Fruit fly (Drosophila melanogaster) whole organism, wandering third instar larva: ENCODE measurements around the gene CG15382.

Source experiments
- Abd-B ChIP-seq: fragments of >200 bp; optimal IDR thresholded peaks from 2 replicates; lab custom pipeline; 2017; ENCODE audit warnings: missing biosample characterization, missing genetic modification characterization
- Dfd ChIP-seq: fragments of >200 bp; optimal IDR thresholded peaks from 2 replicates; lab custom pipeline; 2017; ENCODE audit warnings: missing biosample characterization, missing genetic modification characterization
- Hnf4 ChIP-seq: fragments of 200-800 bp; sonication (Bioruptor generic); optimal IDR thresholded peaks from 2 replicates; lab custom pipeline; 2016; ENCODE audit warnings: missing biosample characterization, mild to moderate bottlenecking, missing genetic modification characterization
- Jra ChIP-seq: sonication (Bioruptor generic); optimal IDR thresholded peaks from 2 replicates; lab custom pipeline; 2016; ENCODE audit warnings: missing biosample characterization, missing genetic modification characterization
- dl ChIP-seq, 2 experiments: fragments of 175-275, 200-275 bp in 1 of 2; fragments of 200-275 bp in 1 of 2; sonication (Bioruptor generic); optimal IDR thresholded peaks; lab custom pipeline; 2018; ENCODE audit warnings: mild to moderate bottlenecking in 2 of 2, missing biosample characterization in 2 of 2, missing genetic modification characterization in 2 of 2, moderate library complexity in 2 of 2; ENCODE audit not compliant: partially characterized antibody in 2 of 2, insufficient read depth in 1 of 2
- psq ChIP-seq: fragments of 200-800 bp; sonication (Bioruptor generic); optimal IDR thresholded peaks from 3 replicates; lab custom pipeline; 2017; ENCODE audit warnings: missing biosample characterization, mild to moderate bottlenecking, missing genetic modification characterization, moderate library complexity
- rgr ChIP-seq: fragments of 200-800 bp; sonication (Bioruptor generic); optimal IDR thresholded peaks from 3 replicates; lab custom pipeline; 2016; ENCODE audit warnings: missing biosample characterization, mild to moderate bottlenecking, missing genetic modification characterization
- sv ChIP-seq: fragments of 200-800 bp; sonication (Bioruptor generic); optimal IDR thresholded peaks from 3 replicates; lab custom pipeline; 2016; ENCODE audit warnings: missing biosample characterization, missing genetic modification characterization
- usp ChIP-seq: fragments of >200 bp; optimal IDR thresholded peaks from 2 replicates; lab custom pipeline; 2017; ENCODE audit warnings: missing biosample characterization, missing genetic modification characterization

dm6 chr2L:2161244-2162243 is 6.0 kb downstream of the CG15382 start:
- TF ChIP-seq psq (GFP tag; lab: Kevin White, UChicago) (peak; percentile 57), Abd-B (no peak), sv (GFP tag; lab: Kevin White, UChicago) (peak; percentile 8), Jra (peak; percentile 91), Hnf4 (GFP tag; lab: Kevin White, UChicago) (peak; percentile 38), usp (GFP tag; lab: Kevin White, UChicago) (no peak), dl (GFP tag; optimal IDR thresholded peaks at IDR 0.05; lab: Kevin White, UChicago; ENCODE audit: insufficient read depth in 1 of 2, partially characterized antibody in 2 of 2) (peak; percentile 13 to 68), Dfd (GFP tag; lab: Kevin White, UChicago) (no peak), rgr (GFP tag; lab: Kevin White, UChicago) (peak; percentile 49)
